Worm (Caenorhabditis elegans) whole organism, L3 larva: ENCODE measurements around the gene idpa-2.

Experiments
- R02D3.7 ChIP-seq: fragments of 150-350 bp; optimal IDR thresholded peaks from 2 replicates; lab custom pipeline; 2014; ENCODE audit warnings: missing biosample characterization, missing genetic modification characterization
- ceh-82 ChIP-seq: fragments of 150-350 bp; optimal IDR thresholded peaks from 2 replicates; lab custom pipeline; 2014; ENCODE audit warnings: missing biosample characterization, missing genetic modification characterization
- nhr-12 ChIP-seq: fragments of 150-350 bp; optimal IDR thresholded peaks from 2 replicates; lab custom pipeline; 2014; ENCODE audit warnings: missing biosample characterization, missing genetic modification characterization
- ztf-11 ChIP-seq: fragments of 150-350 bp; optimal IDR thresholded peaks from 2 replicates; lab custom pipeline; 2014; ENCODE audit warnings: missing biosample characterization, missing genetic modification characterization

ce11 chrII:8792640-8793039 lies at the start of gene idpa-2:
- TF ChIP-seq R02D3.7 (tag; lab: Kevin White, UChicago) (no peak), ceh-82 (tag; lab: Kevin White, UChicago) (no peak), nhr-12 (tag; lab: Kevin White, UChicago) (no peak), ztf-11 (no peak)
